Fruit fly (Drosophila melanogaster): Measurements from ENCODE around the gene CG15258.

The CG15258 gene

dm6 chr2L:15386075-15386474, 24.6 kb upstream of the CG15258 start (continued):
- no peak for TF ChIP-seq gt (GFP tag; IDR thresholded peaks at IDR 0.05)
- TF ChIP-seq CHES-1-like (GFP tag; optimal IDR thresholded peaks at IDR 0.05): no peak
- no peak for TF ChIP-seq CG13894 (tag; optimal IDR thresholded peaks at IDR 0.05)
- TF ChIP-seq CG10366 (GFP tag; IDR thresholded peaks at IDR 0.05): no peak
- no peak for TF ChIP-seq gsb (GFP tag; IDR thresholded peaks at IDR 0.05)
- no peak for TF ChIP-seq CG8388 (GFP tag; optimal IDR thresholded peaks at IDR 0.05)
- TF ChIP-seq wek (GFP tag; optimal IDR thresholded peaks at IDR 0.05): no peak
- no peak for TF ChIP-seq Kr (GFP tag; optimal IDR thresholded peaks at IDR 0.05)
- no peak for TF ChIP-seq CG18011 (GFP tag; optimal IDR thresholded peaks at IDR 0.05)
- TF ChIP-seq Atf3 (GFP tag; optimal IDR thresholded peaks at IDR 0.05): no peak
- no peak for TF ChIP-seq Bgb (GFP tag; IDR thresholded peaks at IDR 0.05; ENCODE audit: partially characterized antibody)
- no peak for TF ChIP-seq CG14860 (GFP tag; IDR thresholded peaks at IDR 0.05; ENCODE audit: partially characterized antibody)
- no peak for TF ChIP-seq Dip2 (GFP tag; IDR thresholded peaks at IDR 0.05)
- TF ChIP-seq btn (GFP tag; optimal IDR thresholded peaks at IDR 0.05): no peak
- TF ChIP-seq D19B (GFP tag; optimal IDR thresholded peaks at IDR 0.05): no peak
- peak in 1 of 3 experiments; percentile 49 for TF ChIP-seq Stat92E (GFP tag; optimal IDR thresholded peaks at IDR 0.05)
- no peak for TF ChIP-seq B-H2 (GFP tag; optimal IDR thresholded peaks at IDR 0.05)
- TF ChIP-seq YL-1 (GFP tag; optimal IDR thresholded peaks at IDR 0.05): no peak
- no peak for TF ChIP-seq shn (GFP tag; optimal IDR thresholded peaks at IDR 0.05)
- peak; percentile 36 for TF ChIP-seq nom (GFP tag; optimal IDR thresholded peaks at IDR 0.05)
- peak; percentile 27 for TF ChIP-seq nmo (GFP tag; optimal IDR thresholded peaks at IDR 0.05)
- TF ChIP-seq Sox102F (GFP tag; optimal IDR thresholded peaks at IDR 0.05): no peak
- no peak for TF ChIP-seq p53 (GFP tag; optimal IDR thresholded peaks at IDR 0.05)
- TF ChIP-seq Rfx (GFP tag; IDR thresholded peaks at IDR 0.05): no peak
- TF ChIP-seq sna (GFP tag; IDR thresholded peaks at IDR 0.05; ENCODE audit: partially characterized antibody): no peak
- TF ChIP-seq Elba2 (GFP tag; optimal IDR thresholded peaks at IDR 0.05): no peak
- TF ChIP-seq CG8478 (optimal IDR thresholded peaks at IDR 0.05): no peak
- no peak for TF ChIP-seq br (optimal IDR thresholded peaks at IDR 0.05)
- peak; percentile 20 for TF ChIP-seq gem (tag; optimal IDR thresholded peaks at IDR 0.05)
- TF ChIP-seq pum (GFP tag; optimal IDR thresholded peaks at IDR 0.05): no peak
- no peak for TF ChIP-seq ken (GFP tag; IDR thresholded peaks at IDR 0.05)
- TF ChIP-seq Xrp1 (GFP tag; IDR thresholded peaks at IDR 0.05): peak; percentile 66; the same call in 1 of the 2 replicates
- TF ChIP-seq phol (tag; optimal IDR thresholded peaks at IDR 0.05): peak; percentile 16
- no peak for TF ChIP-seq NK7.1 (GFP tag; optimal IDR thresholded peaks at IDR 0.05)
- 0 out of 3 replicates have a peak, but pooled peaks have one; percentile 19 for TF ChIP-seq row (GFP tag; IDR thresholded peaks at IDR 0.05)
- TF ChIP-seq Atf-2 (GFP tag; optimal IDR thresholded peaks at IDR 0.05): no peak
- no peak for TF ChIP-seq run (tag; optimal IDR thresholded peaks at IDR 0.05)
- TF ChIP-seq Fer3 (tag; optimal IDR thresholded peaks at IDR 0.05): no peak
- TF ChIP-seq Deaf1 (tag; optimal IDR thresholded peaks at IDR 0.05): no peak
- no peak for TF ChIP-seq Fer2 (tag; optimal IDR thresholded peaks at IDR 0.05)
- TF ChIP-seq lmd (GFP tag; IDR thresholded peaks at IDR 0.05): no peak
- TF ChIP-seq CG10267 (tag; optimal IDR thresholded peaks at IDR 0.05): peak; percentile 23
- TF ChIP-seq CG6854 (GFP tag; optimal IDR thresholded peaks at IDR 0.05): no peak
- TF ChIP-seq CG11695 (GFP tag; IDR thresholded peaks at IDR 0.05): no peak
- no peak for TF ChIP-seq hbn (GFP tag; IDR thresholded peaks at IDR 0.05; ENCODE audit: partially characterized antibody)
- TF ChIP-seq Mad (GFP tag; optimal IDR thresholded peaks at IDR 0.05): no peak
- TF ChIP-seq tll (GFP tag; optimal IDR thresholded peaks at IDR 0.05): no peak
- no peak for TF ChIP-seq Doc2 (GFP tag; IDR thresholded peaks at IDR 0.05)
- TF ChIP-seq Jarid2 (GFP tag; optimal IDR thresholded peaks at IDR 0.05): no peak
- no peak for TF ChIP-seq Scr (GFP tag; IDR thresholded peaks at IDR 0.05; ENCODE audit: partially characterized antibody)
- TF ChIP-seq CrebB (tag; optimal IDR thresholded peaks at IDR 0.05): no peak
